Worm (Caenorhabditis elegans) whole organism, late embryonic: ENCODE measurements around the gene nlp-28.

Source experiments
- C38D4.7 ChIP-seq: fragments of 200-800 bp; sonication (Bioruptor generic); optimal IDR thresholded peaks from 2 replicates; lab custom pipeline; 2018; ENCODE audit warnings: mild to moderate bottlenecking, missing genetic modification characterization, moderate library complexity, missing compliant biosample characterization
- F13H6.1 ChIP-seq: sonication (generic microtip); optimal IDR thresholded peaks from 2 replicates; lab custom pipeline; 2016; ENCODE audit warnings: missing genetic modification characterization, missing compliant biosample characterization
- K02D7.2 ChIP-seq: sonication (generic microtip); optimal IDR thresholded peaks from 2 replicates; lab custom pipeline; 2017; ENCODE audit warnings: mild to moderate bottlenecking, missing genetic modification characterization, missing compliant biosample characterization
- ahr-1 ChIP-seq: sonication (generic microtip); optimal IDR thresholded peaks from 2 replicates; lab custom pipeline; 2016; ENCODE audit warnings: missing genetic modification characterization, missing compliant biosample characterization
- ama-1 ChIP-seq: fragments of 150-350 bp; optimal IDR thresholded peaks from 2 replicates; lab custom pipeline; 2014
- ceh-19 ChIP-seq: fragments of 200-800 bp; sonication (Bioruptor generic); optimal IDR thresholded peaks from 2 replicates; lab custom pipeline; 2018; ENCODE audit warnings: mild to moderate bottlenecking, missing genetic modification characterization, missing compliant biosample characterization
- ceh-2 ChIP-seq: sonication (generic microtip); optimal IDR thresholded peaks from 2 replicates; lab custom pipeline; 2016; ENCODE audit warnings: missing genotype, missing genetic modification characterization, missing compliant biosample characterization
- ceh-34 ChIP-seq: sonication (generic microtip); optimal IDR thresholded peaks from 2 replicates; lab custom pipeline; 2016; ENCODE audit warnings: mild to moderate bottlenecking, missing genetic modification characterization, missing compliant biosample characterization
- ceh-9 ChIP-seq: sonication (generic microtip); optimal IDR thresholded peaks from 2 replicates; lab custom pipeline; 2016; ENCODE audit warnings: mild to moderate bottlenecking, missing genetic modification characterization, inconsistent platforms, missing compliant biosample characterization
- dve-1 ChIP-seq: sonication (generic microtip); optimal IDR thresholded peaks from 2 replicates; lab custom pipeline; 2017; ENCODE audit warnings: antibody characterized with exemption, mild to moderate bottlenecking, missing genetic modification characterization, missing compliant biosample characterization
- elt-2 ChIP-seq: sonication (generic microtip); optimal IDR thresholded peaks from 2 replicates; lab custom pipeline; 2016; ENCODE audit warnings: missing genetic modification reagents, missing genetic modification characterization, missing compliant biosample characterization
- elt-4 ChIP-seq: sonication (generic microtip); optimal IDR thresholded peaks from 2 replicates; lab custom pipeline; 2016; ENCODE audit warnings: missing genetic modification characterization, missing compliant biosample characterization
- fkh-6 ChIP-seq: sonication (generic microtip); optimal IDR thresholded peaks from 2 replicates; lab custom pipeline; 2016; ENCODE audit warnings: missing genetic modification characterization, missing compliant biosample characterization
- hlh-15 ChIP-seq: sonication (generic microtip); optimal IDR thresholded peaks from 2 replicates; lab custom pipeline; 2016; ENCODE audit warnings: missing genetic modification characterization, missing compliant biosample characterization
- hlh-6 ChIP-seq: sonication (generic microtip); optimal IDR thresholded peaks from 2 replicates; lab custom pipeline; 2016; ENCODE audit warnings: missing genotype, missing genetic modification characterization, missing compliant biosample characterization
- hlh-8 ChIP-seq: sonication (generic microtip); optimal IDR thresholded peaks from 2 replicates; lab custom pipeline; 2016; ENCODE audit warnings: missing genotype, missing genetic modification characterization, missing compliant biosample characterization
- lim-6 ChIP-seq: sonication (generic microtip); optimal IDR thresholded peaks from 2 replicates; lab custom pipeline; 2016; ENCODE audit warnings: missing genetic modification characterization, missing compliant biosample characterization
- lin-11 ChIP-seq: fragments of 200-800 bp; sonication (Bioruptor generic); optimal IDR thresholded peaks from 2 replicates; lab custom pipeline; 2018; ENCODE audit warnings: mild to moderate bottlenecking, missing genetic modification characterization, missing compliant biosample characterization
- madf-2 ChIP-seq: sonication (generic microtip); optimal IDR thresholded peaks from 2 replicates; lab custom pipeline; 2017; ENCODE audit warnings: missing genetic modification characterization, missing compliant biosample characterization
- mec-3 ChIP-seq: sonication (generic microtip); optimal IDR thresholded peaks from 2 replicates; lab custom pipeline; 2016; ENCODE audit warnings: borderline replicate concordance, missing genetic modification characterization, missing compliant biosample characterization
- nfya-1 ChIP-seq: sonication (generic microtip); optimal IDR thresholded peaks from 2 replicates; lab custom pipeline; 2017; ENCODE audit warnings: missing genetic modification characterization, mild to moderate bottlenecking, missing compliant biosample characterization, antibody characterized with exemption, moderate library complexity
- nhr-11 ChIP-seq: fragments of 150-350 bp; optimal IDR thresholded peaks from 2 replicates; lab custom pipeline; 2014; ENCODE audit warnings: missing biosample characterization, missing genetic modification characterization
- nhr-232 ChIP-seq: sonication (generic microtip); optimal IDR thresholded peaks from 2 replicates; lab custom pipeline; 2016; ENCODE audit warnings: missing genetic modification characterization, missing compliant biosample characterization
- pag-3 ChIP-seq: sonication (generic microtip); optimal IDR thresholded peaks from 2 replicates; lab custom pipeline; 2016; ENCODE audit warnings: missing compliant biosample characterization, missing genetic modification characterization, borderline replicate concordance
- pha-2 ChIP-seq: sonication (generic microtip); optimal IDR thresholded peaks from 2 replicates; lab custom pipeline; 2017; ENCODE audit warnings: mild to moderate bottlenecking, missing genetic modification characterization, missing compliant biosample characterization
- pha-4 ChIP-seq: fragments of 150-350 bp; optimal IDR thresholded peaks from 2 replicates; lab custom pipeline; 2018; ENCODE audit warnings: missing biosample characterization, missing genetic modification reagents, missing genetic modification characterization
- pqm-1 ChIP-seq: sonication (generic microtip); optimal IDR thresholded peaks from 2 replicates; lab custom pipeline; 2016; ENCODE audit warnings: missing genetic modification characterization, missing compliant biosample characterization
- ref-2 ChIP-seq: sonication (generic microtip); optimal IDR thresholded peaks from 2 replicates; lab custom pipeline; 2016; ENCODE audit warnings: missing genetic modification characterization, missing compliant biosample characterization
- rnt-1 ChIP-seq: sonication (generic microtip); optimal IDR thresholded peaks from 2 replicates; lab custom pipeline; 2016; ENCODE audit warnings: missing genetic modification characterization, missing compliant biosample characterization
- sdc-2 ChIP-seq: sonication (generic microtip); optimal IDR thresholded peaks from 2 replicates; lab custom pipeline; 2016; ENCODE audit warnings: missing genotype, missing genetic modification characterization, missing compliant biosample characterization
- sox-2 ChIP-seq: fragments of 200-800 bp; sonication (Bioruptor generic); IDR thresholded peaks from 2 replicates; pipeline ENCODE4 v1.3.6; 2022; ENCODE audit warnings: missing genetic modification reagents, missing genetic modification characterization, missing compliant biosample characterization
- tbx-2 ChIP-seq: sonication (generic microtip); optimal IDR thresholded peaks from 2 replicates; lab custom pipeline; 2016; ENCODE audit warnings: missing genetic modification characterization, missing compliant biosample characterization
- tbx-7 ChIP-seq: sonication (generic microtip); optimal IDR thresholded peaks from 2 replicates; lab custom pipeline; 2016; ENCODE audit warnings: missing genotype, missing genetic modification characterization, missing compliant biosample characterization
- ttx-3 ChIP-seq: sonication (generic microtip); optimal IDR thresholded peaks from 2 replicates; lab custom pipeline; 2016; ENCODE audit warnings: missing genetic modification reagents, missing genetic modification characterization, missing compliant biosample characterization
- unc-42 ChIP-seq: sonication (generic microtip); optimal IDR thresholded peaks from 2 replicates; lab custom pipeline; 2016; ENCODE audit warnings: missing genotype, missing genetic modification characterization, missing compliant biosample characterization
- unc-86 ChIP-seq: sonication (generic microtip); optimal IDR thresholded peaks from 2 replicates; lab custom pipeline; 2016; ENCODE audit warnings: missing genetic modification characterization, missing compliant biosample characterization
- ztf-16 ChIP-seq: sonication (generic microtip); optimal IDR thresholded peaks from 2 replicates; lab custom pipeline; 2017; ENCODE audit warnings: missing genetic modification characterization, missing compliant biosample characterization

nlp-28 gene

ce11 chrV:3995838-3996237, 8.1 kb downstream of the nlp-28 start, which contains the start of gene srx-62:
TSS of gene srx-62 (minus strand) at chrV:3995938.
- TF ChIP-seq hlh-6 (tag; lab: Kevin White, UChicago), result no peak
- no peak for TF ChIP-seq rnt-1 (tag; lab: Kevin White, UChicago)
- TF ChIP-seq, all 69 proteins: peak for 0

ce11 chrV:4004577-4004976, 16.9 kb downstream of the nlp-28 start:
- TF ChIP-seq dve-1, result no peak
- no peak for TF ChIP-seq fkh-6 (tag; lab: Kevin White, UChicago)
- no peak for TF ChIP-seq ceh-19 (GFP tag; lab: Kevin White, UChicago)

ce11 chrV:4005219-4005618, 17.5 kb downstream of the nlp-28 start, which contains the start of gene srh-8:
TSS of gene srh-8 (plus strand) at chrV:4005519.
- TF ChIP-seq nfya-1 (tag; lab: Kevin White, UChicago), result no peak

- TF ChIP-seq F13H6.1 (no peak), pha-4 (tag; lab: Kevin White, UChicago) (no peak), ceh-19 (GFP tag; lab: Kevin White, UChicago) (no peak), pag-3 (tag; lab: Kevin White, UChicago) (no peak), unc-86 (tag; lab: Kevin White, UChicago) (no peak), C38D4.7 (no peak), nhr-232 (tag; lab: Kevin White, UChicago) (no peak)
Measured at ce11 chrV:4007927-4008326, 20.2 kb downstream of the nlp-28 start, which contains the start of gene srh-7. TSS of gene srh-7 (plus strand) at chrV:4008227.

ce11 chrV:4010170-4010569, 22.5 kb downstream of the nlp-28 start, which contains the start of gene srh-4:
TSS of gene srh-4 (plus strand) at chrV:4010470.
- TF ChIP-seq pag-3 (tag; lab: Kevin White, UChicago), result no peak
- no peak for TF ChIP-seq mec-3 (tag; lab: Kevin White, UChicago)
- TF ChIP-seq ceh-9 (tag; lab: Kevin White, UChicago), result no peak
- TF ChIP-seq tbx-2 (tag; lab: Kevin White, UChicago), result no peak
- no peak for TF ChIP-seq ref-2 (tag; lab: Kevin White, UChicago)
- TF ChIP-seq nhr-11, result no peak
- TF ChIP-seq unc-42 (tag; lab: Kevin White, UChicago), result no peak
- TF ChIP-seq ceh-19 (GFP tag; lab: Kevin White, UChicago), result no peak
- no peak for TF ChIP-seq hlh-6 (tag; lab: Kevin White, UChicago)
- no peak for TF ChIP-seq elt-2 (tag; lab: Kevin White, UChicago)
- no peak for TF ChIP-seq ttx-3 (tag; lab: Kevin White, UChicago)
- TF ChIP-seq sdc-2 (tag; lab: Kevin White, UChicago), result no peak
- TF ChIP-seq ceh-2 (tag; lab: Kevin White, UChicago), result no peak
- no peak for TF ChIP-seq pha-2 (tag; lab: Kevin White, UChicago)
- TF ChIP-seq elt-4 (tag; lab: Kevin White, UChicago), result no peak
- TF ChIP-seq lim-6 (tag; lab: Kevin White, UChicago), result no peak
- TF ChIP-seq unc-86 (tag; lab: Kevin White, UChicago), result no peak
- no peak for TF ChIP-seq sox-2 (GFP tag; lab: Robert Waterston, UW)
- TF ChIP-seq tbx-7 (tag; lab: Kevin White, UChicago), result no peak
- no peak for TF ChIP-seq ama-1 (lab: Kevin White, UChicago)
- TF ChIP-seq, all 69 proteins: peak for 0

- TF ChIP-seq tbx-2 (tag; lab: Kevin White, UChicago), result no peak
- TF ChIP-seq nhr-232 (tag; lab: Kevin White, UChicago), result no peak
- TF ChIP-seq ahr-1, result no peak
- TF ChIP-seq pqm-1 (tag; lab: Kevin White, UChicago), result no peak
- TF ChIP-seq pha-2 (tag; lab: Kevin White, UChicago), result no peak
- no peak for TF ChIP-seq unc-86 (tag; lab: Kevin White, UChicago)
- no peak for TF ChIP-seq lin-11 (tag; lab: Kevin White, UChicago)
- TF ChIP-seq ttx-3 (tag; lab: Kevin White, UChicago), result no peak
- no peak for TF ChIP-seq pha-4 (tag; lab: Kevin White, UChicago)
- TF ChIP-seq ceh-2 (tag; lab: Kevin White, UChicago), result no peak
- TF ChIP-seq hlh-8, result no peak
- TF ChIP-seq sdc-2 (tag; lab: Kevin White, UChicago), result no peak
- TF ChIP-seq madf-2, result no peak
- TF ChIP-seq ztf-16 (tag; lab: Kevin White, UChicago), result no peak
- no peak for TF ChIP-seq hlh-15 (tag; lab: Kevin White, UChicago)
- TF ChIP-seq ceh-34 (tag; lab: Kevin White, UChicago), result no peak
- TF ChIP-seq unc-42 (tag; lab: Kevin White, UChicago), result no peak
- no peak for TF ChIP-seq K02D7.2 (tag; lab: Kevin White, UChicago)
Measured at ce11 chrV:4016780-4017179, 29.1 kb downstream of the nlp-28 start, which contains the start of gene srw-89. TSS of gene srw-89 (plus strand) at chrV:4017080.
